Worm (Caenorhabditis elegans): Measurements from ENCODE around the gene srx-96.

The srx-96 gene

DNA sequence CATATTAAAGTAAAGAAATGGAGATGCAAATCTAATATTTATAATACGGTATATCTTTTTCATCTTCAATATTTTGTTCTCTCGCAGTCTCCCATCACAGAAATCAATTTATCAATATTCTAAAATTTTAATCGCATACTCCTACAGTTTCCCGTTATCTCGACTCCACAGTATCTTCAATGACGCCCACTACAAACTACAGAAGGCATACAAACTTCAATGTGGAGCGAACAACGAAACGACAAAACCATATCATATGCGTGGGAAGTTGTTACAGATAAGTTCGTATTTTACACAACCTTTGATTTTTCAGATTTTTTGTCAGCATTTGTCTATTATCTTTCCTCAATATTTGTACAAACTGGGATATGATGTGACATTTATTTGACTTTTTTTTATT is 28.7 kb downstream of the srx-96 start:
- TF ChIP-seq sma-9 (GFP tag; optimal IDR thresholded peaks at IDR 0.05) (peak; percentile 40), sma-9 (tag; optimal IDR thresholded peaks at IDR 0.05) (no peak), fos-1 (tag; optimal IDR thresholded peaks at IDR 0.05) (peak; percentile 51), nhr-129 (tag; optimal IDR thresholded peaks at IDR 0.05) (no peak), mbf-1 (tag; optimal IDR thresholded peaks at IDR 0.05) (no peak), mab-5 (tag; optimal IDR thresholded peaks at IDR 0.05) (no peak), blmp-1 (tag; optimal IDR thresholded peaks at IDR 0.05; ENCODE audit: insufficient read depth) (no peak)

DNA sequence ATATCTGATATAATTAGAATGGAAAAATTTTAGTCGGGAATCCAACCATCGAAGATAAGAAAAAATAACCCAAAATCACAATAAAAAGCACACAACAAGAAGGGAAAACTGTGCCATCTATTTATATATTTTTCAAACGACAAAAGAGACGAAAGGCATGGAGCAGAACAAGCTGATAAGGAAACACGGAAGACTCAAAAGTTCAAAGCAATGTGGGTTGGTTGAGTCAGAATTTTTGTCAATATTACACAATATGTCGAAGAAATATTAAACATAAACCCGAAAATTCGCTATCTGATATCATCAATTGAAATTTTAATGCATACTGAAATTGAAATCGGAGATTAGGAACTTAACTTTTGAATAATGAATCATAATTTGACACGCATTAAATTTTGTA is 33.7 kb downstream of the srx-96 start, which contains the start of gene F35E12.9:
Gene F35E12.9 (minus strand): TSS at position 227 of the 400 bp plus-strand sequence.
- TF ChIP-seq nhr-12 (tag; optimal IDR thresholded peaks at IDR 0.05), result no peak
- TF ChIP-seq elt-1 (tag; optimal IDR thresholded peaks at IDR 0.05), result no peak
- TF ChIP-seq nhr-11 (tag; optimal IDR thresholded peaks at IDR 0.05), result no peak
- TF ChIP-seq gmeb-1 (tag; optimal IDR thresholded peaks at IDR 0.05), result peak; percentile 40
- peak; percentile 22 for TF ChIP-seq sma-9 (GFP tag; optimal IDR thresholded peaks at IDR 0.05)
- no peak for TF ChIP-seq sma-9 (tag; optimal IDR thresholded peaks at IDR 0.05)
- TF ChIP-seq lin-11 (tag; optimal IDR thresholded peaks at IDR 0.05), result no peak
- TF ChIP-seq skn-1 (tag; optimal IDR thresholded peaks at IDR 0.05), result peak; percentile 46
- no peak for TF ChIP-seq unc-39 (tag; optimal IDR thresholded peaks at IDR 0.05)
- TF ChIP-seq crh-2 (tag; optimal IDR thresholded peaks at IDR 0.05), result peak; percentile 20
- TF ChIP-seq F13H6.1 (tag; optimal IDR thresholded peaks at IDR 0.05), result peak; percentile 3
- TF ChIP-seq sem-4 (tag; optimal IDR thresholded peaks at IDR 0.05), result no peak
- TF ChIP-seq blmp-1 (tag; optimal IDR thresholded peaks at IDR 0.05; ENCODE audit: insufficient read depth), result no peak
- no peak for TF ChIP-seq R02D3.7 (tag; optimal IDR thresholded peaks at IDR 0.05)
- peak; percentile 98 for TF ChIP-seq fos-1 (tag; optimal IDR thresholded peaks at IDR 0.05)
- TF ChIP-seq mbf-1 (tag; optimal IDR thresholded peaks at IDR 0.05), result no peak

DNA sequence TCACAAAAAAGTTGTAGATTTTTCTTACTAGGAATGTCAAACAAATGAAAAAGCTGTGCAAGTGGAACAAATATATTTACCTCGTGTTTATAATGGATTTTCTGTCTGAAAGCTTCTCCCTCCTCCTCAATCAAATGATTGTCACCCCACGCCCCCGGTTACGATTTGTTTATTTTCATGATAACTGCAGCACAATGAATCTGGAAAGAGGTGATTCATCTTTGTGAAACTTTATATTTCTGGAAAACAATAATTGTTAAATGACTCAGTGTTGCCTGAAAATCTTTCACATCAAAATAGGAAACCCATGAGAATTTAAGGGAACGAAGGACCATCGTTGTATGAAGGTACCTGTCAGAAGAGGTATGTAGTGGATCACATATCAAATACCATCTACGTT is 37.5 kb downstream of the srx-96 start, which contains the start of gene F35E12.10:
Gene F35E12.10 (minus strand): TSS at position 101 of the 400 bp plus-strand sequence.
- TF ChIP-seq ceh-16 (tag; optimal IDR thresholded peaks at IDR 0.05) (no peak), R02D3.7 (tag; optimal IDR thresholded peaks at IDR 0.05) (no peak), crh-2 (tag; optimal IDR thresholded peaks at IDR 0.05) (no peak), unc-55 (GFP tag; optimal IDR thresholded peaks at IDR 0.05) (no peak), egl-27 (tag; optimal IDR thresholded peaks at IDR 0.05) (no peak), lin-11 (tag; optimal IDR thresholded peaks at IDR 0.05) (no peak), skn-1 (tag; optimal IDR thresholded peaks at IDR 0.05) (no peak), ama-1 (optimal IDR thresholded peaks at IDR 0.05) (no peak), nhr-23 (tag; optimal IDR thresholded peaks at IDR 0.05) (no peak), aly-2 (tag; optimal IDR thresholded peaks at IDR 0.05) (no peak), unc-39 (tag; optimal IDR thresholded peaks at IDR 0.05) (no peak), nhr-21 (tag; optimal IDR thresholded peaks at IDR 0.05) (no peak), gmeb-1 (tag; optimal IDR thresholded peaks at IDR 0.05) (no peak), nhr-25 (tag; optimal IDR thresholded peaks at IDR 0.05) (no peak), mdl-1 (tag; optimal IDR thresholded peaks at IDR 0.05) (no peak)

DNA sequence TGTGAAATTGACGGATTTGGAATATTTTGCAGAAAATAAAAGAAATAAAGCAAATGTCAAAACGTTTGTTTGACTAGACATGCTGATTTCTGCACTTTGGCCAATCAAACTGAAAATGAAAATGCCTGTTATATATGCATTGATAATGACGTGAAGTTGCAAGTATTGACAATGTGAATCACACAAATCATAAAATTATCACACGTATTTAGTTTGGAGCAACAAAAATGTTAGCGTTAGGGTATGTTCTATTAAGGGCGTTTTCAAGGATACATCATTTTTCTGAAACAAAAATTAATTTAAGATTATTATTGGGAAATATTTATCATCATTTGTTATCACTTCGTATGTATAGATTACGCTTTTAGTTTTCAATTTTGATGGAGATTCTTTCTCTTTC is 40.7 kb downstream of the srx-96 start, which contains the start of gene cld-9:
Gene cld-9 (minus strand): TSS at position 81 of the 400 bp plus-strand sequence.
- TF ChIP-seq sma-9 (GFP tag; optimal IDR thresholded peaks at IDR 0.05) (peak; percentile 37), sma-9 (tag; optimal IDR thresholded peaks at IDR 0.05) (no peak), R02D3.7 (tag; optimal IDR thresholded peaks at IDR 0.05) (no peak), nhr-11 (tag; optimal IDR thresholded peaks at IDR 0.05) (no peak), nhr-23 (tag; optimal IDR thresholded peaks at IDR 0.05) (no peak), fos-1 (tag; optimal IDR thresholded peaks at IDR 0.05) (peak; percentile 63)

DNA sequence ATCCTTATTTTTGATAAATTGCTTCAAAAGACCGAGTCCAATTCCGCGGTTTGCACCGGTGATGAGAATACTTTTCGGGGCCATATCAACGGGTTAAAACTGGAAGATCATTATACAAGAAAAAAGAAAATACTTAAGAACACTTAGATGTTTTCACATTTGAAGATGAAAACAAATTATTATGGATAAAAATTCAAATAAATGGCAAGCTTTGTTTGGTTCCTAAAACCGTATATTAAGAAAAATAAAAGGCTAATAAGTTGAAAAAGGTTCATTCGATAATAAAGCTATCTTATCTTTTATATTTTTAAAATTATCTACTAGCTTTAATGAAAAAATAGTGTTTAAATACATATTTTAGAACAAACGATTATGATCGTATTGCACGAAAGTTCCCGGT is 42.3 kb downstream of the srx-96 start, which contains the start of gene F20G2.1:
Gene F20G2.1 (minus strand): TSS at position 101 of the 400 bp plus-strand sequence.
- TF ChIP-seq aly-2 (tag; optimal IDR thresholded peaks at IDR 0.05) (no peak), C34F6.9 (tag; optimal IDR thresholded peaks at IDR 0.05) (no peak), nhr-129 (tag; optimal IDR thresholded peaks at IDR 0.05) (no peak), lin-13 (GFP tag; optimal IDR thresholded peaks at IDR 0.05) (no peak), nhr-6 (tag; optimal IDR thresholded peaks at IDR 0.05) (no peak)

DNA sequence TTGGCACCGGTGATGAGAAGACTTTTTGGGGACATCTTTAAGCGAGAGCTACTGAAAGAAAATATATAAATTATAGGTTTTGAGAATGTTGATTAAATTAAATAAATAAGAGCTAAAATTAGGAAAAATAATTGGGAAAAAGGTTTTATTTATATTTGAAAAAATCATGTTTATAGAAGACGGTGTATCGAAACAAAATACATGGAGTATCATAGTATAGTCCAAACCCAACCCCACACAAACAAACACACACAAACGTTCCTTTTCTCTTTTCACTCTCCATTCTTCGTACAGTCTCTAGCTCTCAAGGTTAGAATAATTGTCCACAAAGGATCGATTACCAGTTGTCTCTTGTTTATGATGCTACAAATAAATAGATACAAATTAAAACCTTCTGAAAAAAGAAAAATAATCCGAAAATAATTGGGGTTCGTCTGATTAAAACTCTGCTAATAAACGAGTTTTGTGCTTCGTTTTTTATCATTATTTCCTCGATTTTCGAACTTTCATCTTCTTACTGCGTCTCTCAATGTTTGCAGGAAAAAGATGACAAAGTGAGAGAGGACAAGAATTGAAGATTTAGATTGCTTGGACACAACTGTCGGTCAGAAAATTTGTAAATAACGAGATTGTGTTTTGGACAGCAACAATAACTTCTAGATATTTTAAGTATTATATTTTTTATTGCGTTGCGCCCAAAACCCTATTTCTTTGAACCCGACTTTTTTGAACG is 45.4 kb downstream of the srx-96 start, which contains the start of gene F20G2.2:
Gene F20G2.2 (minus strand): TSS at position 51 of the 733 bp plus-strand sequence.
- TF ChIP-seq sma-9 (GFP tag; optimal IDR thresholded peaks at IDR 0.05) (peak; percentile 13), sma-9 (tag; optimal IDR thresholded peaks at IDR 0.05) (no peak), blmp-1 (tag; optimal IDR thresholded peaks at IDR 0.05; ENCODE audit: insufficient read depth) (no peak), C34F6.9 (tag; optimal IDR thresholded peaks at IDR 0.05) (peak; percentile 30), skn-1 (tag; optimal IDR thresholded peaks at IDR 0.05) (peak; percentile 54), nhr-25 (tag; optimal IDR thresholded peaks at IDR 0.05) (peak; percentile 11), sem-4 (tag; optimal IDR thresholded peaks at IDR 0.05) (no peak), fos-1 (tag; optimal IDR thresholded peaks at IDR 0.05) (peak; percentile 32), snpc-4 (tag; optimal IDR thresholded peaks at IDR 0.05) (no peak), F13H6.1 (tag; optimal IDR thresholded peaks at IDR 0.05) (peak; percentile 12)
